Worm (Caenorhabditis elegans): ENCODE data around the gene F09F9.1.

DNA sequence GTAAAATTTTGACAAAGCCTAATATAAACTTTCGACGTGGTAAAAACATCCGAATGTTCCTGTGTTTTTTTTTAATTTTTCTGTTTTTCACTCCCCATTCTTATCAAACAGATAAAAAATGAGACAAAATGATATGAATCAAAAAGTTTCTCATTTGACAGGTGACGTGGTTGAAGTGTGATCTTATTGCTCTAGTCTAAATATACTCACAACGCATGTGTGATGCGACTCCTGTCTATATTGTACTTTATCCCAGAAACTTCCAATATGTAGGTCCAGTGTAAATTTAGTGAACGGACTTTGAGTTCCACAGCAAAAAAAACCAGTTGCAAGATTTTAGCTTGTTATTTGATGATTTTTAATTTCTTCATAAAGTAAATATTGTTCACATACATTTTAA is 16.2 kb downstream of the F09F9.1 start:
- TF ChIP-seq him-1 (tag; optimal IDR thresholded peaks at IDR 0.05) = no peak
- no peak for TF ChIP-seq W03F9.2 (tag; optimal IDR thresholded peaks at IDR 0.05)
